Worm (Caenorhabditis elegans) whole organism, L3 larva: ENCODE results near the gene nspd-5.

ENCODE experiments used
- R02D3.7 ChIP-seq: fragments of 150-350 bp; optimal IDR thresholded peaks from 2 replicates; lab custom pipeline; 2014; ENCODE audit warnings: missing biosample characterization, missing genetic modification characterization
- aly-2 ChIP-seq: fragments of 150-350 bp; optimal IDR thresholded peaks from 2 replicates; lab custom pipeline; 2014; ENCODE audit warnings: missing biosample characterization, missing genetic modification characterization
- ama-1 ChIP-seq: fragments of 150-350 bp; optimal IDR thresholded peaks from 2 replicates; lab custom pipeline; 2018
- ceh-28 ChIP-seq: fragments of 150-350 bp; optimal IDR thresholded peaks from 2 replicates; lab custom pipeline; 2014; ENCODE audit warnings: missing biosample characterization, missing genetic modification reagents, missing genetic modification characterization
- ceh-82 ChIP-seq: fragments of 150-350 bp; optimal IDR thresholded peaks from 2 replicates; lab custom pipeline; 2014; ENCODE audit warnings: missing biosample characterization, missing genetic modification characterization
- ceh-9 ChIP-seq: sonication (generic microtip); optimal IDR thresholded peaks from 2 replicates; lab custom pipeline; 2018; ENCODE audit warnings: missing biosample characterization, missing genetic modification characterization
- daf-12 ChIP-seq: fragments of 150-350 bp; optimal IDR thresholded peaks from 2 replicates; lab custom pipeline; 2014; ENCODE audit warnings: missing biosample characterization, missing genetic modification reagents, missing genetic modification characterization
- egl-27 ChIP-seq: sonication (generic microtip); optimal IDR thresholded peaks from 4 replicates; lab custom pipeline; 2017; ENCODE audit warnings: missing biosample characterization, missing genetic modification reagents, missing genetic modification characterization
- elt-1 ChIP-seq: fragments of 150-350 bp; optimal IDR thresholded peaks from 2 replicates; lab custom pipeline; 2014; ENCODE audit warnings: missing biosample characterization, missing genetic modification characterization
- elt-2 ChIP-seq: sonication (generic microtip); optimal IDR thresholded peaks from 2 replicates; lab custom pipeline; 2016; ENCODE audit warnings: missing genetic modification reagents, mild to moderate bottlenecking, missing genetic modification characterization, missing compliant biosample characterization
- eor-1 ChIP-seq, 2 experiments: fragments of 150-350 bp; optimal IDR thresholded peaks; 2 replicates each; lab custom pipeline; 2014 to 2018; ENCODE audit warnings: missing biosample characterization in 2 of 2, missing genetic modification characterization in 2 of 2
- fkh-10 ChIP-seq: sonication (generic microtip); optimal IDR thresholded peaks from 2 replicates; lab custom pipeline; 2017; ENCODE audit warnings: missing biosample characterization, missing genetic modification reagents, missing genetic modification characterization
- fkh-2 ChIP-seq: fragments of 150-350 bp; optimal IDR thresholded peaks from 2 replicates; lab custom pipeline; 2014; ENCODE audit warnings: missing biosample characterization, missing genetic modification reagents, missing genetic modification characterization
- fos-1 ChIP-seq: fragments of 150-350 bp; optimal IDR thresholded peaks from 2 replicates; lab custom pipeline; 2014; ENCODE audit warnings: missing biosample characterization, missing genetic modification characterization
- jun-1 ChIP-seq: fragments of 150-350 bp; optimal IDR thresholded peaks from 2 replicates; lab custom pipeline; 2014; ENCODE audit warnings: missing biosample characterization, missing genetic modification reagents, missing genetic modification characterization
- lin-15B ChIP-seq: fragments of 150-350 bp; optimal IDR thresholded peaks from 2 replicates; lab custom pipeline; 2014; ENCODE audit warnings: missing biosample characterization, missing genetic modification characterization
- lsy-12 ChIP-seq: sonication (generic microtip); optimal IDR thresholded peaks from 2 replicates; lab custom pipeline; 2016; ENCODE audit warnings: mild to moderate bottlenecking, missing genetic modification characterization, missing compliant biosample characterization
- mdl-1 ChIP-seq: fragments of 150-350 bp; optimal IDR thresholded peaks from 2 replicates; lab custom pipeline; 2014; ENCODE audit warnings: missing biosample characterization, missing genetic modification characterization
- mml-1 ChIP-seq: fragments of 150-350 bp; sonication (generic microtip); optimal IDR thresholded peaks from 3 replicates; lab custom pipeline; 2014; ENCODE audit warnings: missing biosample characterization, missing genetic modification characterization
- nfya-1 ChIP-seq: sonication (generic microtip); optimal IDR thresholded peaks from 2 replicates; lab custom pipeline; 2017; ENCODE audit warnings: missing genetic modification characterization, mild to moderate bottlenecking, missing compliant biosample characterization, antibody characterized with exemption, moderate library complexity; ENCODE audit not compliant: insufficient read depth
- nhr-12 ChIP-seq: fragments of 150-350 bp; optimal IDR thresholded peaks from 2 replicates; lab custom pipeline; 2014; ENCODE audit warnings: missing biosample characterization, missing genetic modification characterization
- nhr-23 ChIP-seq: fragments of 150-350 bp; optimal IDR thresholded peaks from 2 replicates; lab custom pipeline; 2014; ENCODE audit warnings: missing biosample characterization, missing genetic modification reagents, missing genetic modification characterization
- nhr-25 ChIP-seq: sonication (generic microtip); optimal IDR thresholded peaks from 2 replicates; lab custom pipeline; 2017; ENCODE audit warnings: missing biosample characterization, missing genetic modification characterization
- nhr-43 ChIP-seq: sonication (generic microtip); optimal IDR thresholded peaks from 2 replicates; lab custom pipeline; 2016; ENCODE audit warnings: mild to moderate bottlenecking, missing genetic modification characterization, missing compliant biosample characterization; ENCODE audit not compliant: poor library complexity, severe bottlenecking
- nhr-67 ChIP-seq: fragments of 150-350 bp; optimal IDR thresholded peaks from 2 replicates; lab custom pipeline; 2014; ENCODE audit warnings: missing biosample characterization, missing genetic modification characterization
- nhr-76 ChIP-seq: fragments of 150-350 bp; sonication (generic microtip); optimal IDR thresholded peaks from 5 replicates; lab custom pipeline; 2014; ENCODE audit warnings: missing biosample characterization, missing genetic modification characterization
- pha-4 ChIP-seq: fragments of 150-350 bp; optimal IDR thresholded peaks from 2 replicates; lab custom pipeline; 2014; ENCODE audit warnings: missing biosample characterization, missing genetic modification reagents, missing genetic modification characterization
- pqm-1 ChIP-seq: fragments of 150-350 bp; optimal IDR thresholded peaks from 2 replicates; lab custom pipeline; 2017; ENCODE audit warnings: missing biosample characterization, missing genetic modification characterization, inconsistent platforms
- sea-2 ChIP-seq: fragments of 150-350 bp; sonication (generic microtip); optimal IDR thresholded peaks from 4 replicates; lab custom pipeline; 2014; ENCODE audit warnings: missing biosample characterization, missing genetic modification reagents, missing genetic modification characterization
- snpc-4 ChIP-seq: fragments of 150-350 bp; optimal IDR thresholded peaks from 2 replicates; lab custom pipeline; 2014; ENCODE audit warnings: missing biosample characterization, missing genetic modification characterization
- tbx-2 ChIP-seq: sonication (generic microtip); optimal IDR thresholded peaks from 2 replicates; lab custom pipeline; 2016; ENCODE audit warnings: mild to moderate bottlenecking, missing genetic modification characterization, missing compliant biosample characterization
- unc-62 ChIP-seq: fragments of 150-350 bp; sonication (generic microtip); optimal IDR thresholded peaks from 4 replicates; lab custom pipeline; 2014; ENCODE audit warnings: missing biosample characterization, missing genetic modification reagents, missing genetic modification characterization
- ztf-11 ChIP-seq: fragments of 150-350 bp; optimal IDR thresholded peaks from 2 replicates; lab custom pipeline; 2014; ENCODE audit warnings: missing biosample characterization, missing genetic modification characterization

The nspd-5 gene

DNA sequence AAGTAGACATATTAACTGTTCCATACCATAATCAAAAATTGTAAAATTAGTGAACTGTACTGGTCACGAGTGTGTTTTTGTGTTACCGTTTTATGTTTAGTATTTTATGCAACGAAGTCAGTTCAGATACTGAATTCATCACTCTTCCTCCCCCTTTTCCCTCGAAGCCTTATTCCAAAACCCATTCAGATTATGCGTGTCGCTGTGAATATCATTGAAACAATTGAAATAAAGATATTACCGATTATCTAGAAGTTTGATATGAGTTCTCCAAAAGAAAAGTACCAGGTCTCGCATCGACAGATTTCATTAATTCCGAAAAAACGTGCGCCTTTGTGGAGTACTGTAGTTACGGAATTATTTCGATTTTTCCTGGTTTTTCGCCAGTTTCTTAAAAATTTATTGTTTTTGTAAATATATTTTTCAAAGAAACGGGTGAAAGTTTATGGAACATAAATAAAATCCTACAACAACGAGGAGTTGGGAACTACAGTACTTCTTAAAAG, 1.2 kb downstream of the nspd-5 start:
- TF ChIP-seq lsy-12 (tag; lab: Kevin White, UChicago) = peak; percentile 12
- TF ChIP-seq nhr-12 (tag; lab: Kevin White, UChicago) = no peak
- peak; percentile 46 for TF ChIP-seq ama-1
- TF ChIP-seq elt-1 (tag; lab: Kevin White, UChicago) = no peak
- TF ChIP-seq elt-2 (tag; lab: Kevin White, UChicago) = peak; percentile 4
- TF ChIP-seq fkh-2 (tag; lab: Kevin White, UChicago) = no peak

DNA sequence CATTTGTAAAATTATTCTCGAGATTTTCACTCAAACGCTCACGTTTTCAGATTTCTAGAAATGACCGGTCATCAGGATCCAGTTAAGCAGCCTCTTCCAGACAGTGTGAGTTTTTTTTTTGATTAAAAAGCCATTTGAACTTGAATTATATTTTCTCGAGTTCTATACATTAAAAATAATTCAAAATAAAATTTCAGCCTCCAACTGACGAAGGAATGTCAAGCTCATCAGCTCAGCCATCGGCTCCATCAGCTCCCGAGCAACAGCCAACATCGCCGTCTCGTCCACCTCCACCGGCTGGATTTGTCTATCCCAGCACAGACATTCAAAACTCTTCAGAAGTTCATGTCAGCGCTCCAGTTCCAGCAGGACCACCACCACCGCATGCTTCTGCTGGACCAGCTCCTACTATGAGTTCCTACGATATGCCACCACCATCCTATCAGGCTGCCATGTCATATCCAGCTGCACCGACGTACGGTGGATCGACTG, 2.2 kb downstream of the nspd-5 start, which contains the start of gene F11G11.5:
Gene F11G11.5 (plus strand): TSS at position 51 of the 492 bp plus-strand sequence.
- TF ChIP-seq ama-1 (peak; percentile 76), nhr-43 (peak; percentile 4), ztf-11 (no peak)

DNA sequence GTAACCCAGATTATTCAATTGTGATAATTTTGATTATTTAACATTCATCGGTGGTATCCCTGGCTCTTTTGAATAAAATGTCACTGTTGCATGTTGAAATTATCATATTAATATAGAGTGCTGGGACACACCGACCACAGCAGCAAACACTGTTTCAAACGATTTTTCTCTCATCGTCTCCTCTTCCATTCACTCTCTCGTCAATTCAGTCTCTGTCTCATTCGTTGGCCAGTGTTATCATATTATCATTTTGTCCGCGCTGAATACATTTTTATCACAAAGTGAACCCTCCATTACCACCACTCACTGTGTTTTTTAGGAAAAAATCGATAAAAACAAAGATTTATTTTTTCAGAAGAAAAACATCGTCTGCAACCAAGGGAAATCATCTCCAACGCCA, 3.1 kb downstream of the nspd-5 start:
- peak; percentile 4 for TF ChIP-seq pha-4
- TF ChIP-seq pqm-1 (tag; lab: Kevin White, UChicago) = peak; percentile 25
- no peak for TF ChIP-seq daf-12 (tag; lab: Kevin White, UChicago)
- TF ChIP-seq nhr-76 (tag; lab: Kevin White, UChicago) = no peak
- peak; percentile 10 for TF ChIP-seq ceh-28 (tag; lab: Kevin White, UChicago)
- peak; percentile 96 for TF ChIP-seq elt-2 (tag; lab: Kevin White, UChicago)
- TF ChIP-seq ceh-82 (tag; lab: Kevin White, UChicago) = no peak
- peak; percentile 23 for TF ChIP-seq nhr-25 (tag; lab: Kevin White, UChicago)
- TF ChIP-seq nfya-1 (tag; lab: Kevin White, UChicago) = peak; percentile 26
- peak; percentile 69 for TF ChIP-seq ama-1
- peak; percentile 36 for TF ChIP-seq lsy-12 (tag; lab: Kevin White, UChicago)
- no peak for TF ChIP-seq jun-1 (tag; lab: Kevin White, UChicago)
- TF ChIP-seq ztf-11 = no peak

DNA sequence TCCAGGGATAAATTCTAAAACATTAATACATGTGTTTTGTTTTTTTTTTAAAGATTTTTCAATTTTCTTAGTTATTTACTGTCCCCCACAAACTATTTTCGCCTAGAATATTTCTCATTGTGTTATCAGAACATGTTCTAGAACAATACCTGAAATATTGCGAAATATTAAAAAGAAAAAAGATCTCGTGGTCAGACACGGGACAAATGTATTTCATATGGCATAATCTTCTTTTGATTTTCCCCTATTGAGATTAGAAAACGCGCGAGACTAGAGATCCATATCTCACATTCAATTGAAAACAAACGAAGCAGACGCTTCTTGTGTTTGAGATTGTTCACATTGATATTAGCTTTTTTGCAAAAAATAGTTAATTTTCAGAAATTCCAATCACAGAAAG, 4.0 kb downstream of the nspd-5 start:
- TF ChIP-seq ztf-11 (no peak), nhr-25 (tag; lab: Kevin White, UChicago) (peak; percentile 54), R02D3.7 (no peak), nfya-1 (tag; lab: Kevin White, UChicago) (no peak), ceh-9 (no peak), egl-27 (tag; lab: Kevin White, UChicago) (no peak), mml-1 (tag; lab: Kevin White, UChicago) (no peak), fkh-2 (tag; lab: Kevin White, UChicago) (no peak), ceh-28 (tag; lab: Kevin White, UChicago) (no peak), pha-4 (peak; percentile 1), mdl-1 (tag; lab: Kevin White, UChicago) (no peak), fos-1 (no peak), aly-2 (tag; lab: Kevin White, UChicago) (no peak), elt-1 (tag; lab: Kevin White, UChicago) (peak; percentile 90), nhr-23 (peak; percentile 40), jun-1 (tag; lab: Kevin White, UChicago) (peak; percentile 10), unc-62 (GFP tag; lab: Kevin White, UChicago) (no peak), fkh-10 (GFP tag; lab: Kevin White, UChicago) (no peak), nhr-76 (tag; lab: Kevin White, UChicago) (no peak), eor-1 (tag; optimal IDR thresholded peaks at IDR 0.05; lab: Kevin White, UChicago) (no peak), elt-2 (tag; lab: Kevin White, UChicago) (peak; percentile 36)

DNA sequence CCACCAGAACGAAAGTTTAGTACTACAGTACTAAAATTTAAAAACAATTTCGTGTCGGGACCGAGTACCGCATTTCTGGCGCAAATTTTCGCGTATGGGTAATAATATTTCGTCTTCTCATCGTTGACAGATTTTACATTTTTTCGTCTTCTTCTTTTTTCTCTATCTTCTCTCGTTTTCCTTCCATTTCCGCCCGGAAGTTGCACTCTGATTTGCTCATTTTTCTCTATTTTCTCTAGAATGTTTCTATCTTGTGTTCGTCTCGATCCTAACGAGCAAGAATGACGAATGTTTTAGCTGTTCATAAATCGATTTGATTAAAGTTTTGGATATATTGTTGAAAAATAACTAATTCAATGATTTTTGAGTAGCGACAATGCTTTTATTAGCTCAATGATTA, 4.7 kb downstream of the nspd-5 start:
- no peak for TF ChIP-seq egl-27 (tag; lab: Kevin White, UChicago)
- TF ChIP-seq snpc-4 (tag; lab: Kevin White, UChicago) = peak; percentile 7
- TF ChIP-seq nhr-23 = no peak
- peak; percentile 2 for TF ChIP-seq lin-15B (tag; lab: Kevin White, UChicago)
- peak; percentile 41 for TF ChIP-seq nfya-1 (tag; lab: Kevin White, UChicago)

DNA sequence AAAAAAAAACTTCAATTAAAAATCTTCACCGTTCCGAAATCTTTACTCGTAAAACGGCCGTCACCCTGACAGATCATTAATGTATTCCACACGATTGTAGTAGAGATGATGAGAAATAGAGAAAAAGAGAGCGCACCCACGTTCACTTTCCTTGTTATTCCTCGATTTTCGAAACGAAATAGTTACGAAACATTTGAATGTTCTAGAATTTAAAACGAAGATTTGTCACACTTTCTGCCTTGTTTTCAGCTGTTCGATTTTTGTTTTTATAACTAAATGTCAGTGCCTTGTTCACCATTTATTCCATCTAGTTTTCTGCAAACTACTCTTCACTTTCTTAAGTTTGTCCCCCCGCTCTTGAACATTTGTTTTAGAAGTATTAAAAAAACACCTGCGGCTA, 5.4 kb downstream of the nspd-5 start:
- TF ChIP-seq elt-1 (tag; lab: Kevin White, UChicago) (no peak), sea-2 (no peak), nhr-67 (no peak), ceh-9 (no peak), tbx-2 (tag; lab: Kevin White, UChicago) (no peak)
